Worm (Caenorhabditis elegans): Measurements from ENCODE around the gene F11C1.4.

- no peak for TF ChIP-seq pha-4 (tag; optimal IDR thresholded peaks at IDR 0.05)
- TF ChIP-seq dve-1 (tag; optimal IDR thresholded peaks at IDR 0.05), result no peak
- TF ChIP-seq unc-3 (GFP tag; conservative IDR thresholded peaks at IDR 0.05), result no peak
- no peak for TF ChIP-seq unc-3 (tag; optimal IDR thresholded peaks at IDR 0.05)
- TF ChIP-seq ceh-9 (tag; optimal IDR thresholded peaks at IDR 0.05), result no peak
- TF ChIP-seq fkh-10 (GFP tag; optimal IDR thresholded peaks at IDR 0.05), result no peak
- no peak for TF ChIP-seq Y22D7AL.16 (tag; optimal IDR thresholded peaks at IDR 0.05)
- no peak for TF ChIP-seq elt-2 (tag; optimal IDR thresholded peaks at IDR 0.05)
- no peak for TF ChIP-seq pqm-1 (tag; optimal IDR thresholded peaks at IDR 0.05)
Observed at ce11 chrX:13009645-13010044, 32.8 kb downstream of the F11C1.4 start.
